Fruit fly (Drosophila melanogaster) whole organism, embryonic: ENCODE data around the gene spd-2.
A peak's percentile ranks its signal among the peaks of the same experiment; 100 is the strongest.

ENCODE experiments used
- Adf1 ChIP-seq: fragments of 200-800 bp; sonication (Bioruptor generic); IDR thresholded peaks from 2 replicates; pipeline ENCODE4 v1.3.6; 2022; ENCODE audit warnings: missing biosample characterization, missing genetic modification characterization
- CG11504 ChIP-seq: fragments of 200-800 bp; sonication (Bioruptor generic); optimal IDR thresholded peaks from 3 replicates; lab custom pipeline; 2019; ENCODE audit warnings: missing biosample characterization, mild to moderate bottlenecking, missing genetic modification characterization, moderate library complexity
- CG11695 ChIP-seq: fragments of 200-800 bp; sonication (Bioruptor generic); IDR thresholded peaks from 3 replicates; pipeline ENCODE4 v1.3.6; 2022; ENCODE audit warnings: missing biosample characterization, missing genetic modification characterization
- CG13296 ChIP-seq: fragments of 200-800 bp; sonication (Bioruptor generic); optimal IDR thresholded peaks from 3 replicates; lab custom pipeline; 2018; ENCODE audit warnings: missing biosample characterization, mild to moderate bottlenecking, missing genetic modification characterization
- CG15479 ChIP-seq: fragments of 200-800 bp; sonication (Bioruptor generic); optimal IDR thresholded peaks from 3 replicates; lab custom pipeline; 2019; ENCODE audit warnings: missing biosample characterization, mild to moderate bottlenecking, missing genetic modification characterization, moderate library complexity
- CG15514 ChIP-seq: fragments of 200-800 bp; sonication (Bioruptor generic); optimal IDR thresholded peaks from 3 replicates; lab custom pipeline; 2017; ENCODE audit warnings: missing biosample characterization, missing genetic modification characterization, mild to moderate bottlenecking, moderate library complexity, missing genetic modification reagents
- CG2199 ChIP-seq: fragments of 200-800 bp; sonication (Bioruptor generic); IDR thresholded peaks from 3 replicates; pipeline ENCODE4 v1.3.6; 2022; ENCODE audit warnings: missing biosample characterization, missing genetic modification characterization
- CG30431 ChIP-seq: fragments of 200-800 bp; sonication (Bioruptor generic); optimal IDR thresholded peaks from 2 replicates; lab custom pipeline; 2017; ENCODE audit warnings: missing biosample characterization, missing genetic modification characterization
- CG34224 ChIP-seq: fragments of 200-800 bp; sonication (Bioruptor generic); IDR thresholded peaks from 3 replicates; pipeline ENCODE4 v1.3.6; 2022; ENCODE audit warnings: missing biosample characterization, missing genetic modification characterization; ENCODE audit not compliant: partially characterized antibody
- CG43689 ChIP-seq: fragments of 200-800 bp; sonication (Bioruptor generic); IDR thresholded peaks from 2 replicates; pipeline ENCODE4 v1.3.6; 2022; ENCODE audit warnings: missing biosample characterization, missing genetic modification characterization
- CG5180 ChIP-seq: fragments of 200-800 bp; sonication (Bioruptor generic); optimal IDR thresholded peaks from 3 replicates; lab custom pipeline; 2017; ENCODE audit warnings: missing biosample characterization, missing genetic modification characterization, mild to moderate bottlenecking, moderate library complexity, missing genetic modification reagents
- CG7786 ChIP-seq: fragments of 200-800 bp; sonication (Bioruptor generic); optimal IDR thresholded peaks from 2 replicates; lab custom pipeline; 2016; ENCODE audit warnings: missing biosample characterization, missing genetic modification characterization
- CG7987 ChIP-seq: fragments of 200-800 bp; sonication (Bioruptor generic); optimal IDR thresholded peaks from 2 replicates; lab custom pipeline; 2018; ENCODE audit warnings: missing biosample characterization, mild to moderate bottlenecking, missing genetic modification characterization, moderate library complexity
- CG8359 ChIP-seq: fragments of 200-800 bp; sonication (Bioruptor generic); optimal IDR thresholded peaks from 2 replicates; lab custom pipeline; 2017; ENCODE audit warnings: missing biosample characterization, mild to moderate bottlenecking, missing genetic modification characterization, borderline replicate concordance
- CG8944 ChIP-seq: fragments of 200-800 bp; sonication (Bioruptor generic); optimal IDR thresholded peaks from 3 replicates; lab custom pipeline; 2016; ENCODE audit warnings: missing biosample characterization, missing genetic modification characterization
- Chrac-16 ChIP-seq: fragments of 200-800 bp; sonication (Bioruptor generic); optimal IDR thresholded peaks from 3 replicates; lab custom pipeline; 2016; ENCODE audit warnings: missing biosample characterization, missing genetic modification characterization
- Med ChIP-seq: fragments of 200-800 bp; sonication (Bioruptor generic); peaks from one replicate; lab custom pipeline; 2016; ENCODE audit warnings: missing biosample characterization, missing genetic modification characterization, mild to moderate bottlenecking, inconsistent platforms, moderate library complexity
- Meics ChIP-seq: fragments of 200-800 bp; sonication (Bioruptor generic); optimal IDR thresholded peaks from 2 replicates; lab custom pipeline; 2017; ENCODE audit warnings: missing biosample characterization, mild to moderate bottlenecking, missing genetic modification characterization
- Oaz ChIP-seq: fragments of 200-800 bp; sonication (Bioruptor generic); IDR thresholded peaks from 2 replicates; pipeline ENCODE4 v1.3.6; 2022; ENCODE audit warnings: missing biosample characterization, missing genetic modification characterization
- Pdp1 ChIP-seq, 2 experiments: fragments of 200-800 bp; sonication (Bioruptor generic); optimal IDR thresholded peaks; 3 replicates each; lab custom pipeline; 2016; ENCODE audit warnings: missing biosample characterization in 2 of 2, missing genetic modification characterization in 2 of 2, mild to moderate bottlenecking in 1 of 2, moderate library complexity in 1 of 2
- Rx ChIP-seq: fragments of 200-800 bp; sonication (Bioruptor generic); IDR thresholded peaks from 2 replicates; pipeline ENCODE4 v1.3.6; 2022; ENCODE audit warnings: missing biosample characterization, missing genetic modification characterization
- Trl ChIP-seq, 3 experiments: fragments of >200 bp in 2 of 3; fragments of 200-800 bp in 1 of 3; sonication (Bioruptor generic) in 1 of 3; optimal IDR thresholded peaks; 2 replicates in 1 of 3; 3 replicates in 2 of 3; lab custom pipeline; 2016 to 2017; ENCODE audit warnings: missing biosample characterization in 1 of 3, missing genetic modification characterization in 1 of 3
- abd-A ChIP-seq: fragments of 200-800 bp; sonication (Bioruptor generic); optimal IDR thresholded peaks from 3 replicates; lab custom pipeline; 2019; ENCODE audit warnings: missing biosample characterization, mild to moderate bottlenecking, missing genetic modification characterization, moderate library complexity
- aop ChIP-seq: fragments of 200-800 bp; sonication (Bioruptor generic); IDR thresholded peaks from 2 replicates; pipeline ENCODE4 v1.3.6; 2022; ENCODE audit warnings: missing biosample characterization, missing genetic modification characterization
- cas ChIP-seq: fragments of 200-800 bp; sonication (Bioruptor generic); IDR thresholded peaks from 2 replicates; pipeline ENCODE4 v1.3.6; 2022; ENCODE audit warnings: missing biosample characterization, missing genetic modification characterization
- ci ChIP-seq: fragments of 200-800 bp; sonication (Bioruptor generic); IDR thresholded peaks from 3 replicates; pipeline ENCODE4 v1.3.6; 2022; ENCODE audit warnings: missing biosample characterization, missing genetic modification characterization
- da ChIP-seq: fragments of 200-800 bp; sonication (Bioruptor generic); optimal IDR thresholded peaks from 2 replicates; lab custom pipeline; 2016; ENCODE audit warnings: missing biosample characterization, missing genetic modification characterization
- eve ChIP-seq, 2 experiments: fragments of >200 bp; optimal IDR thresholded peaks; 2 replicates each; lab custom pipeline; 2017; ENCODE audit warnings: missing biosample characterization in 2 of 2, missing genetic modification characterization in 2 of 2
- ftz-f1 ChIP-seq: fragments of 200-800 bp; sonication (Bioruptor generic); optimal IDR thresholded peaks from 2 replicates; lab custom pipeline; 2016; ENCODE audit warnings: missing biosample characterization, missing genetic modification characterization
- gcm ChIP-seq: fragments of 200-800 bp; sonication (Bioruptor generic); optimal IDR thresholded peaks from 2 replicates; lab custom pipeline; 2019; ENCODE audit warnings: missing biosample characterization, mild to moderate bottlenecking, missing genetic modification characterization, moderate library complexity
- kni ChIP-seq: fragments of 200-800 bp; sonication (Bioruptor generic); optimal IDR thresholded peaks from 3 replicates; lab custom pipeline; 2017; ENCODE audit warnings: mild to moderate bottlenecking, missing biosample characterization, missing genetic modification reagents, missing genetic modification characterization
- nom ChIP-seq: fragments of 200-800 bp; sonication (Bioruptor generic); optimal IDR thresholded peaks from 2 replicates; lab custom pipeline; 2017; ENCODE audit warnings: missing biosample characterization, missing genetic modification characterization, mild to moderate bottlenecking, moderate library complexity, missing genetic modification reagents
- pros ChIP-seq: fragments of 200-800 bp; sonication (Bioruptor generic); optimal IDR thresholded peaks from 3 replicates; lab custom pipeline; 2019; ENCODE audit warnings: missing biosample characterization, mild to moderate bottlenecking, missing genetic modification characterization, moderate library complexity
- sc ChIP-seq, 3 experiments: fragments of >200 bp in 2 of 3; fragments of 200-800 bp in 1 of 3; sonication (Bioruptor generic) in 1 of 3; optimal IDR thresholded peaks; 2 replicates in 2 of 3; 3 replicates in 1 of 3; lab custom pipeline; 2017; ENCODE audit warnings: mild to moderate bottlenecking in 1 of 3, missing biosample characterization in 1 of 3, missing genetic modification characterization in 1 of 3, missing genetic modification reagents in 1 of 3
- sd ChIP-seq: fragments of 200-800 bp; sonication (Bioruptor generic); optimal IDR thresholded peaks from 3 replicates; lab custom pipeline; 2018; ENCODE audit warnings: missing biosample characterization, mild to moderate bottlenecking, missing genetic modification characterization, moderate library complexity
- vnd ChIP-seq: fragments of 200-800 bp; sonication (Bioruptor generic); IDR thresholded peaks from 3 replicates; pipeline ENCODE4 v1.3.6; 2022; ENCODE audit warnings: missing biosample characterization, missing genetic modification characterization; ENCODE audit not compliant: partially characterized antibody
- wek ChIP-seq: fragments of 200-800 bp; sonication (Bioruptor generic); optimal IDR thresholded peaks from 3 replicates; lab custom pipeline; 2018; ENCODE audit warnings: missing biosample characterization, mild to moderate bottlenecking, missing genetic modification characterization, moderate library complexity

Gene spd-2

dm6 chr3L:16642088-16642507 is 47.3 kb upstream of the spd-2 start (continued):
- TF ChIP-seq CG7987 (no peak), Adf1 (no peak), pros (no peak), cas (GFP tag; lab: Robert Waterston, UW) (no peak), kni (GFP tag; lab: Kevin White, UChicago) (peak; percentile 11), ftz-f1 (GFP tag; lab: Kevin White, UChicago) (no peak), da (GFP tag; lab: Kevin White, UChicago) (no peak), Trl (optimal IDR thresholded peaks at IDR 0.05; lab: Kevin White, UChicago) (no peak), Trl (GFP tag; optimal IDR thresholded peaks at IDR 0.05; lab: Kevin White, UChicago) (peak; percentile 19), CG11504 (tag; lab: Kevin White, UChicago) (peak; percentile 76), CG8359 (GFP tag; lab: Kevin White, UChicago) (peak; percentile 31), nom (peak; percentile 26), CG11695 (GFP tag; lab: Robert Waterston, UW) (no peak), sc (optimal IDR thresholded peaks at IDR 0.05; lab: Kevin White, UChicago) (no peak), sc (GFP tag; optimal IDR thresholded peaks at IDR 0.05; lab: Kevin White, UChicago) (peak; percentile 72), CG15514 (no peak), Meics (GFP tag; lab: Kevin White, UChicago) (peak; percentile 23), CG5180 (GFP tag; lab: Kevin White, UChicago) (peak; percentile 57), Oaz (no peak), CG7786 (GFP tag; lab: Kevin White, UChicago) (no peak), Chrac-16 (GFP tag; lab: Kevin White, UChicago) (peak; percentile 42), eve (GFP tag; optimal IDR thresholded peaks at IDR 0.05; lab: Kevin White, UChicago) (peak in 1 of 2 experiments; percentile 84), aop (GFP tag; lab: Robert Waterston, UW) (no peak), ci (peak; percentile 49; the same call in 1 of the 3 replicates), CG30431 (peak; percentile 60), Rx (peak; percentile 38), CG34224 (GFP tag; lab: Robert Waterston, UW) (no peak), CG15479 (GFP tag; lab: Kevin White, UChicago) (no peak), CG13296 (GFP tag; lab: Kevin White, UChicago) (no peak), wek (GFP tag; lab: Kevin White, UChicago) (no peak), CG43689 (GFP tag; lab: Robert Waterston, UW) (no peak)

dm6 chr3L:16641094-16641493 is 46.3 kb upstream of the spd-2 start:
- TF ChIP-seq CG2199 (GFP tag; lab: Robert Waterston, UW) (0 out of 3 replicates have a peak, but pooled peaks have one; percentile 14), CG8944 (no peak), abd-A (peak; percentile 51), sd (tag; lab: Kevin White, UChicago) (peak; percentile 27), vnd (GFP tag; lab: Robert Waterston, UW) (no peak), Pdp1 (GFP tag; optimal IDR thresholded peaks at IDR 0.05; lab: Kevin White, UChicago) (peak in 1 of 2 experiments; percentile 20), Med (GFP tag; lab: Kevin White, UChicago) (peak; percentile 31), gcm (GFP tag; lab: Kevin White, UChicago) (peak; percentile 52)
